Worm (Caenorhabditis elegans): ENCODE data around the gene C08B6.5.

- TF ChIP-seq K11D2.4 (GFP tag; IDR thresholded peaks at IDR 0.05), result no peak
- no peak for TF ChIP-seq B0035.1 (tag; optimal IDR thresholded peaks at IDR 0.05)
- no peak for TF ChIP-seq hmg-1.2 (GFP tag; IDR thresholded peaks at IDR 0.05)
- no peak for TF ChIP-seq tbx-9 (tag; optimal IDR thresholded peaks at IDR 0.05; ENCODE audit: borderline replicate concordance)
Observed at ce11 chrV:10133277-10133676, 15.7 kb downstream of the C08B6.5 start.
